Fruit fly (Drosophila melanogaster): Measurements from ENCODE around the gene CG9483.

DNA sequence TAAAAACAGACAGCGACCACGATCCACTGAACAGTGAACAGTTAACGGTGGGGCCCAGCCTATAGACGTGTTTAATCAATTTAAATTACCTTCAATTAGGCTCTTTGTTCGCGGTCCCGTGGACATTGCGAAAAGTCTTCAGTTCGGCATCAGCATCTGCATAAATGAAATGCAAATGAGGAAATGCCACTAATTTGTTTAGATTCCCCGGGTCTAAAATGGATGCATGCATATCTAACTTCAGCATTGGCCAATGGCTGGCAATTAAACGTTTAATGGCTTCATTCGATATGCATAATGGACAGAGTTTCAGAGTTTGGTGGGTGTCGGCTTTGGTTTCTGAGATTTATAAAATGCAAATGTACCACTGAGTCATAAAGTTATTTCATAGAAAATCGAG is 35.3 kb downstream of the CG9483 start:
- TF ChIP-seq CG15710 (tag; optimal IDR thresholded peaks at IDR 0.05) (no peak), CG32121 (GFP tag; IDR thresholded peaks at IDR 0.05) (no peak), Pif1A (GFP tag; optimal IDR thresholded peaks at IDR 0.05) (no peak), CG8159 (tag; optimal IDR thresholded peaks at IDR 0.05) (no peak), gl (tag; optimal IDR thresholded peaks at IDR 0.05) (no peak), CG9948 (tag; optimal IDR thresholded peaks at IDR 0.05) (no peak), CG8301 (tag; optimal IDR thresholded peaks at IDR 0.05) (no peak), CG12605 (GFP tag; IDR thresholded peaks at IDR 0.05) (no peak), fd96Ca (GFP tag; IDR thresholded peaks at IDR 0.05) (no peak), CG13204 (GFP tag; optimal IDR thresholded peaks at IDR 0.05) (no peak)
